Worm (Caenorhabditis elegans) whole organism, L2 larva: ENCODE results near the gene col-186.
A peak's percentile ranks its signal among the peaks of the same experiment; 100 is the strongest.

ENCODE experiments used
- F13H6.1 ChIP-seq: sonication (generic microtip); optimal IDR thresholded peaks from 2 replicates; lab custom pipeline; 2016; ENCODE audit warnings: missing genetic modification characterization, missing compliant biosample characterization
- R02D3.7 ChIP-seq: fragments of 150-350 bp; optimal IDR thresholded peaks from 2 replicates; lab custom pipeline; 2014; ENCODE audit warnings: missing biosample characterization, missing genetic modification characterization
- Y55F3AM.14 ChIP-seq: fragments of 200-800 bp; sonication (Bioruptor generic); optimal IDR thresholded peaks from 2 replicates; lab custom pipeline; 2018; ENCODE audit warnings: mild to moderate bottlenecking, missing genetic modification characterization, missing compliant biosample characterization
- ZK546.5 ChIP-seq: sonication (generic microtip); optimal IDR thresholded peaks from 2 replicates; lab custom pipeline; 2017; ENCODE audit warnings: missing biosample characterization, missing genetic modification characterization
- alr-1 ChIP-seq: fragments of 150-350 bp; optimal IDR thresholded peaks from 2 replicates; lab custom pipeline; 2014; ENCODE audit warnings: missing biosample characterization, missing genetic modification characterization
- aly-2 ChIP-seq: fragments of 150-350 bp; optimal IDR thresholded peaks from 2 replicates; lab custom pipeline; 2014; ENCODE audit warnings: missing biosample characterization, missing genetic modification characterization
- ama-1 ChIP-seq: fragments of 150-350 bp; optimal IDR thresholded peaks from 2 replicates; lab custom pipeline; 2018; ENCODE audit warnings: inconsistent platforms
- blmp-1 ChIP-seq: sonication (generic microtip); optimal IDR thresholded peaks from 2 replicates; lab custom pipeline; 2017; ENCODE audit warnings: missing genetic modification characterization, mild to moderate bottlenecking, missing compliant biosample characterization, antibody characterized with exemption, moderate library complexity; ENCODE audit not compliant: insufficient read depth
- ceh-16 ChIP-seq: fragments of 150-350 bp; optimal IDR thresholded peaks from 2 replicates; lab custom pipeline; 2014; ENCODE audit warnings: missing biosample characterization, missing genetic modification characterization
- ceh-82 ChIP-seq: fragments of 150-350 bp; optimal IDR thresholded peaks from 2 replicates; lab custom pipeline; 2014; ENCODE audit warnings: missing biosample characterization, missing genetic modification characterization
- crh-2 ChIP-seq: sonication (generic microtip); optimal IDR thresholded peaks from 2 replicates; lab custom pipeline; 2017; ENCODE audit warnings: missing biosample characterization, missing genetic modification characterization
- dmd-4 ChIP-seq: sonication (generic microtip); optimal IDR thresholded peaks from 2 replicates; lab custom pipeline; 2017; ENCODE audit warnings: missing biosample characterization, missing genetic modification characterization
- egl-27 ChIP-seq: sonication (generic microtip); optimal IDR thresholded peaks from 3 replicates; lab custom pipeline; 2017; ENCODE audit warnings: missing biosample characterization, missing genetic modification reagents, missing genetic modification characterization
- elt-3 ChIP-seq: sonication (generic microtip); optimal IDR thresholded peaks from 2 replicates; lab custom pipeline; 2017; ENCODE audit warnings: missing biosample characterization, missing genetic modification characterization
- gmeb-1 ChIP-seq: fragments of 150-350 bp; optimal IDR thresholded peaks from 2 replicates; lab custom pipeline; 2014; ENCODE audit warnings: missing biosample characterization, missing genetic modification characterization
- lin-11 ChIP-seq: fragments of 150-350 bp; sonication (generic microtip); optimal IDR thresholded peaks from 2 replicates; lab custom pipeline; 2014; ENCODE audit warnings: missing biosample characterization, missing genetic modification characterization, inconsistent platforms, mixed read lengths
- lin-13 ChIP-seq: fragments of 150-350 bp; optimal IDR thresholded peaks from 2 replicates; lab custom pipeline; 2014; ENCODE audit warnings: missing biosample characterization, missing genetic modification reagents, missing genetic modification characterization
- lin-39 ChIP-seq: fragments of 150-350 bp; optimal IDR thresholded peaks from 2 replicates; lab custom pipeline; 2014; ENCODE audit warnings: missing biosample characterization, missing genetic modification reagents, missing genetic modification characterization
- mab-5 ChIP-seq: fragments of 150-350 bp; optimal IDR thresholded peaks from 2 replicates; lab custom pipeline; 2014; ENCODE audit warnings: missing biosample characterization, missing genetic modification characterization
- mdl-1 ChIP-seq, 2 experiments: fragments of 150-350 bp in 1 of 2; sonication (generic microtip) in 1 of 2; optimal IDR thresholded peaks; 2 replicates each; lab custom pipeline; 2017; ENCODE audit warnings: missing biosample characterization in 2 of 2, missing genetic modification characterization in 2 of 2
- nhr-11 ChIP-seq: fragments of 150-350 bp; optimal IDR thresholded peaks from 2 replicates; lab custom pipeline; 2014; ENCODE audit warnings: missing biosample characterization, missing genetic modification characterization
- nhr-12 ChIP-seq: fragments of 150-350 bp; optimal IDR thresholded peaks from 2 replicates; lab custom pipeline; 2014; ENCODE audit warnings: missing biosample characterization, missing genetic modification characterization
- nhr-129 ChIP-seq: fragments of 150-350 bp; optimal IDR thresholded peaks from 2 replicates; lab custom pipeline; 2014; ENCODE audit warnings: missing biosample characterization, missing genetic modification characterization
- nhr-23 ChIP-seq: fragments of 150-350 bp; optimal IDR thresholded peaks from 2 replicates; lab custom pipeline; 2014; ENCODE audit warnings: missing biosample characterization, missing genetic modification reagents, missing genetic modification characterization
- nhr-25 ChIP-seq: fragments of 150-350 bp; sonication (generic microtip); optimal IDR thresholded peaks from 3 replicates; lab custom pipeline; 2014; ENCODE audit warnings: missing biosample characterization, missing genetic modification characterization
- nhr-77 ChIP-seq: fragments of 150-350 bp; optimal IDR thresholded peaks from 2 replicates; lab custom pipeline; 2014; ENCODE audit warnings: missing biosample characterization, missing genetic modification characterization
- skn-1 ChIP-seq: sonication (generic microtip); optimal IDR thresholded peaks from 2 replicates; lab custom pipeline; 2017; ENCODE audit warnings: missing biosample characterization, missing genetic modification characterization
- sma-3 ChIP-seq: sonication (generic microtip); optimal IDR thresholded peaks from 2 replicates; lab custom pipeline; 2016; ENCODE audit warnings: missing genetic modification reagents, missing genetic modification characterization, missing compliant biosample characterization
- sma-9 ChIP-seq, 2 experiments: fragments of 150-350 bp in 1 of 2; sonication (generic microtip) in 1 of 2; optimal IDR thresholded peaks; 2 replicates each; lab custom pipeline; 2014 to 2016; ENCODE audit warnings: missing genetic modification characterization in 2 of 2, mild to moderate bottlenecking in 1 of 2, missing biosample characterization in 1 of 2, missing compliant biosample characterization in 1 of 2, missing genetic modification reagents in 1 of 2, moderate library complexity in 1 of 2
- snpc-4 ChIP-seq: fragments of 150-350 bp; optimal IDR thresholded peaks from 2 replicates; lab custom pipeline; 2014; ENCODE audit warnings: missing biosample characterization, missing genetic modification characterization
- unc-39 ChIP-seq: fragments of 150-350 bp; optimal IDR thresholded peaks from 2 replicates; lab custom pipeline; 2014; ENCODE audit warnings: missing biosample characterization, missing genetic modification characterization
- unc-55 ChIP-seq: fragments of 150-350 bp; sonication (generic microtip); optimal IDR thresholded peaks from 3 replicates; lab custom pipeline; 2014; ENCODE audit warnings: missing biosample characterization, missing genetic modification reagents, missing genetic modification characterization
- unc-62 ChIP-seq: fragments of 150-350 bp; optimal IDR thresholded peaks from 2 replicates; lab custom pipeline; 2014; ENCODE audit warnings: missing biosample characterization, missing genetic modification reagents, missing genetic modification characterization
- ztf-1 ChIP-seq: fragments of 200-800 bp; sonication (Bioruptor generic); conservative IDR thresholded peaks from 2 replicates; pipeline ENCODE4 v1.3.6; 2022; ENCODE audit warnings: missing genetic modification characterization, missing compliant biosample characterization
- ztf-11 ChIP-seq: sonication (generic microtip); optimal IDR thresholded peaks from 2 replicates; lab custom pipeline; 2017; ENCODE audit warnings: missing biosample characterization, missing genetic modification characterization
- ztf-4 ChIP-seq: fragments of 150-350 bp; optimal IDR thresholded peaks from 2 replicates; lab custom pipeline; 2014; ENCODE audit warnings: missing biosample characterization, missing genetic modification characterization

col-186 gene

DNA sequence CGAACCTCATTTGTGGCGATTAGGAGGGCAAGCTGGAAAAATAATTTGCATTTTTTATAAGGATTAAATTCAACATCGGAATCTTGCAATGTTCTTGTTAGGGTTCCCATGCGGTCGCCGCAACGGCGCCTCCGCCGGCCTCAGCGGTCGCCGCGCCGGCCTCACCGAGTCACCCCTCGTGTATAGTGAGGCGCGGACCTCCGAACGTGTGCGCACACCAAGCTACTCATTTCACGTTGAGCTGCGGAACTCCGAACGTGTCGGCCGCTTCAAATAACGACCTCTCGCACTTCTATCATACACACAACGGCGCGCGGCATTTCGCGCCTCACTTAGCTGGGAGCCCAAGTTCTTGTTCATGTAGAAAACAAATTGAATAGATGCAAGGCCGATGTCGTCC is 13.4 kb upstream of the col-186 start:
- TF ChIP-seq ztf-1 (GFP tag; lab: Robert Waterston, UW) (no peak), lin-39 (tag; lab: Kevin White, UChicago) (no peak), lin-13 (GFP tag; lab: Kevin White, UChicago) (no peak), ama-1 (lab: Kevin White, UChicago) (no peak), Y55F3AM.14 (GFP tag; lab: Kevin White, UChicago) (no peak), unc-62 (GFP tag; lab: Kevin White, UChicago) (no peak), unc-39 (tag; lab: Kevin White, UChicago) (no peak), nhr-129 (tag; lab: Kevin White, UChicago) (no peak), elt-3 (tag; lab: Kevin White, UChicago) (no peak), unc-55 (GFP tag; lab: Kevin White, UChicago) (no peak), egl-27 (tag; lab: Kevin White, UChicago) (no peak), nhr-11 (tag; lab: Kevin White, UChicago) (no peak), lin-11 (tag; lab: Kevin White, UChicago) (no peak)

DNA sequence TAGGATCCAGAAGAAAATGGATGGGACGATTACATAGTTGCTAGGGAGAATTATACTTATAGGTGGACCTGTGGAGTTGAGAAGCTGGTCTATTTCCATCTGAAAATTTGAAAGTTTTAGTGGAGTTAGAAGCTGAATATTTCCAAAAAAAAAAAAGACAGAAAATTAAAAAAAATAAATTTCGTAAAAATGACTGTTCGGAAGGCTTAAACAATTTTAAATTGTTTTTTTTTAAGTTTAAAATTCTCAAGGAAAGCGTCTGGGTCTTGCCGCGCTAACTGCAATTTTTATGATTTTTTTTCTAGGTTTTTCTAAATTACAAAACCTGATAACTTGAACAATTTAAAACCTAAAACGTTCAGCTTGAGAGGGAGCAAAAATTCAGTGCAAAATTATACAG is 12.1 kb upstream of the col-186 start, which contains the start of gene mrp-3:
mrp-3 (minus strand) TSS at position 101 of the 400 bp plus-strand sequence.
- no peak for TF ChIP-seq mdl-1 (tag; optimal IDR thresholded peaks at IDR 0.05; lab: Kevin White, UChicago)
- TF ChIP-seq skn-1 (tag; lab: Kevin White, UChicago): no peak
- TF ChIP-seq mab-5 (tag; lab: Kevin White, UChicago): no peak
- TF ChIP-seq ceh-16 (tag; lab: Kevin White, UChicago): no peak
- no peak for TF ChIP-seq nhr-12 (tag; lab: Kevin White, UChicago)
- TF ChIP-seq sma-9 (GFP tag; optimal IDR thresholded peaks at IDR 0.05; lab: Kevin White, UChicago): no peak
- no peak for TF ChIP-seq sma-9 (tag; optimal IDR thresholded peaks at IDR 0.05; lab: Kevin White, UChicago)
- TF ChIP-seq unc-62 (GFP tag; lab: Kevin White, UChicago): no peak
- TF ChIP-seq nhr-11 (tag; lab: Kevin White, UChicago): no peak
- no peak for TF ChIP-seq ztf-11 (tag; lab: Kevin White, UChicago)

DNA sequence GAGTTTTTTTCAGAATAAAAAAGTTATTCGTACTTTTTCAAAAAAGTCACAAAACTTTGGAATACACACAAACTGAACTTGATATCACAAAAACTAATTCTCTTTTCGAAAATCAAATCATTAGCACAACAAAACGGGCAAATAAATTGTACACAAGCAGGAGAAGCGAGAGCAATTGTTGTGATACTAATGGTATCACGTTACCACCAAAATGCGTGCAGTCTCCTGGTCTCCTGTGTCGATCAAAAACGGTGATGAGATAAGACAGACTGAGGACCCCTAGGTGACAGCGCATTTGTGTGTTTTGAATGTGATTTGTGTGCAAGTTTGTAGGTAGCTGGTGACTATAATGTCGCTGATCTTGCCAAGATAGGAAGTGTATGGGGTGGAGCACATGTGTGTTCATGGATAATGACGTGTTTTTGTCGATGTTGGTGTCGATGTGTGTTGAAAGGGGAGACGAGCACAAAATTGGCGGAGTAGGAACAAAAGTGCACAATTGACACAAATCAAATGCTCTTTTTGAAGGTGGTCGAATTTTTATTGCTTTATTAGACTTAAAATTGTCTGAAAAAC is 11.4 kb upstream of the col-186 start:
- peak; percentile 13 for TF ChIP-seq crh-2 (tag; lab: Kevin White, UChicago)
- no peak for TF ChIP-seq nhr-129 (tag; lab: Kevin White, UChicago)
- peak; percentile 11 for TF ChIP-seq sma-3
- TF ChIP-seq F13H6.1 (tag; lab: Kevin White, UChicago): peak; percentile 25
- TF ChIP-seq sma-9 (GFP tag; optimal IDR thresholded peaks at IDR 0.05; lab: Kevin White, UChicago): peak; percentile 58
- TF ChIP-seq sma-9 (tag; optimal IDR thresholded peaks at IDR 0.05; lab: Kevin White, UChicago): no peak
- no peak for TF ChIP-seq alr-1
- TF ChIP-seq, all 48 proteins: peak for 4

DNA sequence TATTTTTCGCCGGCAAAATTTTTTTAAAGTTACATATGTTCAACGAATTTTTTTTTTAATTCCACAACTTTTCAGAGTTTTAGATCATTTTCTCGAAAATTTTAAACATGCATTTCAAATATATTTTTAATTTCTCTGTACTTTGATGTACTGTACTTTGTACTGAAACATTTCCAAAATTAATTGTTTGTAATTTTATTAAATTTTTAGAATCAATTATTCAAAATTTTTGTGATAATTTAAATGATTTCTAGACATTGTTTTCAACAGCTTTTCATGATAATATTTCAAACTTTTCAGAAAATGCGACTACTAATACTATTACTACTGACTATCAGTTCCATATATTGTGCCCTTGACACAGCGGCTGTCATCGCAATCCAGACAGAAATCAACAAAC is 7.6 kb upstream of the col-186 start, which contains the start of gene mec-5:
mec-5 (plus strand) TSS at position 301 of the 400 bp plus-strand sequence.
- TF ChIP-seq lin-11 (tag; lab: Kevin White, UChicago) (no peak), nhr-23 (no peak), unc-55 (GFP tag; lab: Kevin White, UChicago) (no peak), ceh-82 (no peak), mab-5 (tag; lab: Kevin White, UChicago) (no peak), nhr-25 (no peak), sma-3 (no peak), R02D3.7 (no peak), dmd-4 (tag; lab: Kevin White, UChicago) (no peak)

DNA sequence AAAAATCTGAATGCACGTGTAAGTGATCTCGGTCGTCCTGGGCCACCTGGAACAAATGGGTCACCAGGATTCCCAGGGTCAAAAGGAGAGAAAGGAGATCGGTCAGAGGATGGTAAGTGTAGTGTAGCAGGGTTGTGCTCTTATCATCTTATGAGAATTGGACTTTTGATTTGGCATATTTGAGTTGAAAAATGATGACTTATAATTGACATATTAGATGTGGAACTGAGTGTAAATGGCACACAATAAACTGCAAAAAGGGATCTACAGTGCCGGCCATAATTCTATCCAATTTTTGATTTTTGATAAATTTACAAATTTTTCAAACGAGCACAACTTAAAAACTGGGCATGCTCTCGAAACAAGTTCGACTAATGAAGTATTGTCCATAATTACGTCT is 7.1 kb upstream of the col-186 start:
- no peak for TF ChIP-seq snpc-4 (tag; lab: Kevin White, UChicago)
- TF ChIP-seq aly-2 (tag; lab: Kevin White, UChicago): no peak
- no peak for TF ChIP-seq ZK546.5
- TF ChIP-seq gmeb-1 (tag; lab: Kevin White, UChicago): no peak
- no peak for TF ChIP-seq blmp-1
- TF ChIP-seq nhr-77 (tag; lab: Kevin White, UChicago): no peak
- no peak for TF ChIP-seq sma-9 (GFP tag; optimal IDR thresholded peaks at IDR 0.05; lab: Kevin White, UChicago)
- TF ChIP-seq sma-9 (tag; optimal IDR thresholded peaks at IDR 0.05; lab: Kevin White, UChicago): no peak
- TF ChIP-seq F13H6.1 (tag; lab: Kevin White, UChicago): no peak
- no peak for TF ChIP-seq unc-39 (tag; lab: Kevin White, UChicago)
- TF ChIP-seq ztf-4: no peak
- TF ChIP-seq, all 48 proteins: peak for 0
